1 fruit fly cellular context compared by ENCODE assay signal in genomic region chrX:10573554-10573953, dm6.
A peak's percentile ranks its signal among the peaks of the same experiment; 100 is the strongest.
TF ChIP-seq lines count a peak whose summit lies in the region.

No protein-coding gene starts in this region.

TF ChIP-seq in whole organism, embryonic, 481 proteins besides CTCF, POLR2A, EP300 and RAD21 (continued from another document):
- TF ChIP-seq MBD-R2 (GFP tag; IDR thresholded peaks at IDR 0.05; lab: Robert Waterston, UW) (peak; percentile 27; the same call in 1 of the 2 replicates), CG4730 (GFP tag; IDR thresholded peaks at IDR 0.05; lab: Robert Waterston, UW) (0 out of 2 replicates have a peak, but pooled peaks have one; percentile 25), CG17328 (GFP tag; IDR thresholded peaks at IDR 0.05; lab: Robert Waterston, UW) (peak; percentile 60), slbo (GFP tag; IDR thresholded peaks at IDR 0.05; lab: Robert Waterston, UW) (peak; percentile 65), CG14441 (GFP tag; IDR thresholded peaks at IDR 0.05; lab: Robert Waterston, UW) (peak; percentile 67), CG12219 (GFP tag; optimal IDR thresholded peaks at IDR 0.05; lab: Kevin White, UChicago) (peak; percentile 49), CG6791 (GFP tag; IDR thresholded peaks at IDR 0.05; lab: Robert Waterston, UW; ENCODE audit: partially characterized antibody) (no peak), CG10979 (tag; optimal IDR thresholded peaks at IDR 0.05; lab: Kevin White, UChicago) (peak; percentile 48), ttk (GFP tag; IDR thresholded peaks at IDR 0.05; lab: Robert Waterston, UW) (peak; percentile 42; the same call in 1 of the 2 replicates), dimm (GFP tag; IDR thresholded peaks at IDR 0.05; lab: Robert Waterston, UW) (no peak), CG11247 (GFP tag; IDR thresholded peaks at IDR 0.05; lab: Robert Waterston, UW) (peak; percentile 48), H2.0 (GFP tag; IDR thresholded peaks at IDR 0.05; lab: Robert Waterston, UW) (peak; percentile 47), HLH54F (GFP tag; optimal IDR thresholded peaks at IDR 0.05; lab: Kevin White, UChicago) (no peak), D19A (tag; optimal IDR thresholded peaks at IDR 0.05; lab: Kevin White, UChicago) (peak; percentile 45), cwo (GFP tag; optimal IDR thresholded peaks at IDR 0.05; lab: Kevin White, UChicago) (peak; percentile 50), Xbp1 (GFP tag; optimal IDR thresholded peaks at IDR 0.05; lab: Kevin White, UChicago) (peak; percentile 32), CG12391 (tag; optimal IDR thresholded peaks at IDR 0.05; lab: Kevin White, UChicago) (peak; percentile 60), CG7556 (GFP tag; optimal IDR thresholded peaks at IDR 0.05; lab: Kevin White, UChicago) (peak; percentile 70), phol (tag; optimal IDR thresholded peaks at IDR 0.05; lab: Kevin White, UChicago) (peak; percentile 44), CG2116 (GFP tag; optimal IDR thresholded peaks at IDR 0.05; lab: Kevin White, UChicago) (no peak), CG6813 (GFP tag; optimal IDR thresholded peaks at IDR 0.05; lab: Kevin White, UChicago) (peak; percentile 56), CG3847 (GFP tag; IDR thresholded peaks at IDR 0.05; lab: Robert Waterston, UW) (peak; percentile 21; the same call in 1 of the 2 replicates), pan (optimal IDR thresholded peaks at IDR 0.05; lab: Kevin White, UChicago) (no peak), pan (GFP tag; optimal IDR thresholded peaks at IDR 0.05 in 1 of 2, IDR thresholded peaks at IDR 0.05 in 1 of 2) (peak in 1 of 2 experiments; percentile 77), unpg (GFP tag; optimal IDR thresholded peaks at IDR 0.05; lab: Kevin White, UChicago) (peak; percentile 69), esg (GFP tag; conservative IDR thresholded peaks at IDR 0.05; lab: Robert Waterston, UW) (peak; percentile 52), pnt (GFP tag; optimal IDR thresholded peaks at IDR 0.05; lab: Kevin White, UChicago) (no peak), CG9215 (GFP tag; IDR thresholded peaks at IDR 0.05; lab: Robert Waterston, UW) (0 out of 2 replicates have a peak, but pooled peaks have one; percentile 35), kay (GFP tag; optimal IDR thresholded peaks at IDR 0.05; lab: Kevin White, UChicago) (peak; percentile 4), Vsx1 (GFP tag; optimal IDR thresholded peaks at IDR 0.05; lab: Kevin White, UChicago) (peak; percentile 11), CG17186 (GFP tag; optimal IDR thresholded peaks at IDR 0.05; lab: Kevin White, UChicago) (no peak), CG6854 (GFP tag; optimal IDR thresholded peaks at IDR 0.05; lab: Kevin White, UChicago) (peak; percentile 38), Aef1 (GFP tag; IDR thresholded peaks at IDR 0.05; lab: Robert Waterston, UW) (peak; percentile 36; the same call in 1 of the 3 replicates), crp (GFP tag; optimal IDR thresholded peaks at IDR 0.05; lab: Kevin White, UChicago) (no peak), bowl (GFP tag; IDR thresholded peaks at IDR 0.05; lab: Robert Waterston, UW) (peak; percentile 40; the same call in 1 of the 2 replicates), CG4328 (GFP tag; optimal IDR thresholded peaks at IDR 0.05; lab: Kevin White, UChicago) (peak; percentile 7), NfI (GFP tag; optimal IDR thresholded peaks at IDR 0.05; lab: Kevin White, UChicago) (peak; percentile 65), otp (GFP tag; IDR thresholded peaks at IDR 0.05; lab: Robert Waterston, UW) (peak; percentile 19; the same call in 1 of the 3 replicates), CG18764 (GFP tag; optimal IDR thresholded peaks at IDR 0.05; lab: Kevin White, UChicago) (peak; percentile 0), CG7839 (tag; optimal IDR thresholded peaks at IDR 0.05; lab: Kevin White, UChicago) (peak; percentile 70), CG30431 (GFP tag; optimal IDR thresholded peaks at IDR 0.05; lab: Kevin White, UChicago) (no peak), CG1603 (tag; optimal IDR thresholded peaks at IDR 0.05; lab: Kevin White, UChicago) (peak; percentile 12), schlank (tag; optimal IDR thresholded peaks at IDR 0.05; lab: Kevin White, UChicago) (no peak), CG5245 (GFP tag; optimal IDR thresholded peaks at IDR 0.05; lab: Kevin White, UChicago) (no peak), Pdp1 (GFP tag; optimal IDR thresholded peaks at IDR 0.05; lab: Kevin White, UChicago) (peak in 1 of 2 experiments; percentile 12), PHDP (tag; optimal IDR thresholded peaks at IDR 0.05; lab: Kevin White, UChicago) (peak; percentile 63), wor (GFP tag; IDR thresholded peaks at IDR 0.05; lab: Robert Waterston, UW) (0 out of 2 replicates have a peak, but pooled peaks have one; percentile 34)
